Worm (Caenorhabditis elegans) whole organism, L2 larva: Measurements from ENCODE around the gene ZK1128.1.

Experiments
- C34F6.9 ChIP-seq: fragments of 150-350 bp; optimal IDR thresholded peaks from 2 replicates; lab custom pipeline; 2014; ENCODE audit warnings: missing biosample characterization, missing genetic modification characterization
- F13H6.1 ChIP-seq: sonication (generic microtip); optimal IDR thresholded peaks from 2 replicates; lab custom pipeline; 2016; ENCODE audit warnings: missing genetic modification characterization, missing compliant biosample characterization
- R02D3.7 ChIP-seq: fragments of 150-350 bp; optimal IDR thresholded peaks from 2 replicates; lab custom pipeline; 2014; ENCODE audit warnings: missing biosample characterization, missing genetic modification characterization
- Y55F3AM.14 ChIP-seq: fragments of 200-800 bp; sonication (Bioruptor generic); optimal IDR thresholded peaks from 2 replicates; lab custom pipeline; 2018; ENCODE audit warnings: mild to moderate bottlenecking, missing genetic modification characterization, missing compliant biosample characterization
- ZK546.5 ChIP-seq: sonication (generic microtip); optimal IDR thresholded peaks from 2 replicates; lab custom pipeline; 2017; ENCODE audit warnings: missing biosample characterization, missing genetic modification characterization
- alr-1 ChIP-seq: fragments of 150-350 bp; optimal IDR thresholded peaks from 2 replicates; lab custom pipeline; 2014; ENCODE audit warnings: missing biosample characterization, missing genetic modification characterization
- aly-2 ChIP-seq: fragments of 150-350 bp; optimal IDR thresholded peaks from 2 replicates; lab custom pipeline; 2014; ENCODE audit warnings: missing biosample characterization, missing genetic modification characterization
- ama-1 ChIP-seq: fragments of 150-350 bp; optimal IDR thresholded peaks from 2 replicates; lab custom pipeline; 2018; ENCODE audit warnings: inconsistent platforms
- blmp-1 ChIP-seq: sonication (generic microtip); optimal IDR thresholded peaks from 2 replicates; lab custom pipeline; 2017; ENCODE audit warnings: missing genetic modification characterization, mild to moderate bottlenecking, missing compliant biosample characterization, antibody characterized with exemption, moderate library complexity; ENCODE audit not compliant: insufficient read depth
- ceh-82 ChIP-seq: fragments of 150-350 bp; optimal IDR thresholded peaks from 2 replicates; lab custom pipeline; 2014; ENCODE audit warnings: missing biosample characterization, missing genetic modification characterization
- crh-2 ChIP-seq: sonication (generic microtip); optimal IDR thresholded peaks from 2 replicates; lab custom pipeline; 2017; ENCODE audit warnings: missing biosample characterization, missing genetic modification characterization
- dmd-4 ChIP-seq: sonication (generic microtip); optimal IDR thresholded peaks from 2 replicates; lab custom pipeline; 2017; ENCODE audit warnings: missing biosample characterization, missing genetic modification characterization
- egl-27 ChIP-seq: sonication (generic microtip); optimal IDR thresholded peaks from 3 replicates; lab custom pipeline; 2017; ENCODE audit warnings: missing biosample characterization, missing genetic modification reagents, missing genetic modification characterization
- elt-1 ChIP-seq: fragments of 150-350 bp; optimal IDR thresholded peaks from 2 replicates; lab custom pipeline; 2014; ENCODE audit warnings: missing biosample characterization, missing genetic modification characterization
- elt-3 ChIP-seq: sonication (generic microtip); optimal IDR thresholded peaks from 2 replicates; lab custom pipeline; 2017; ENCODE audit warnings: missing biosample characterization, missing genetic modification characterization
- fos-1 ChIP-seq: fragments of 150-350 bp; optimal IDR thresholded peaks from 2 replicates; lab custom pipeline; 2014; ENCODE audit warnings: missing biosample characterization, missing genetic modification characterization
- gmeb-1 ChIP-seq: fragments of 150-350 bp; optimal IDR thresholded peaks from 2 replicates; lab custom pipeline; 2014; ENCODE audit warnings: missing biosample characterization, missing genetic modification characterization
- lsy-2 ChIP-seq, 2 experiments: fragments of 150-350 bp in 1 of 2; sonication (generic microtip) in 1 of 2; optimal IDR thresholded peaks; 2 replicates each; lab custom pipeline; 2014 to 2017; ENCODE audit warnings: missing biosample characterization in 2 of 2, missing genetic modification characterization in 2 of 2
- mab-5 ChIP-seq: fragments of 150-350 bp; optimal IDR thresholded peaks from 2 replicates; lab custom pipeline; 2014; ENCODE audit warnings: missing biosample characterization, missing genetic modification characterization
- mbf-1 ChIP-seq: sonication (generic microtip); optimal IDR thresholded peaks from 2 replicates; lab custom pipeline; 2017; ENCODE audit warnings: missing biosample characterization, missing genetic modification characterization
- mdl-1 ChIP-seq, 2 experiments: fragments of 150-350 bp in 1 of 2; sonication (generic microtip) in 1 of 2; optimal IDR thresholded peaks; 2 replicates each; lab custom pipeline; 2017; ENCODE audit warnings: missing biosample characterization in 2 of 2, missing genetic modification characterization in 2 of 2
- nhr-11 ChIP-seq: fragments of 150-350 bp; optimal IDR thresholded peaks from 2 replicates; lab custom pipeline; 2014; ENCODE audit warnings: missing biosample characterization, missing genetic modification characterization
- nhr-12 ChIP-seq: fragments of 150-350 bp; optimal IDR thresholded peaks from 2 replicates; lab custom pipeline; 2014; ENCODE audit warnings: missing biosample characterization, missing genetic modification characterization
- nhr-129 ChIP-seq: fragments of 150-350 bp; optimal IDR thresholded peaks from 2 replicates; lab custom pipeline; 2014; ENCODE audit warnings: missing biosample characterization, missing genetic modification characterization
- nhr-23 ChIP-seq: fragments of 150-350 bp; optimal IDR thresholded peaks from 2 replicates; lab custom pipeline; 2014; ENCODE audit warnings: missing biosample characterization, missing genetic modification reagents, missing genetic modification characterization
- nhr-25 ChIP-seq: fragments of 150-350 bp; sonication (generic microtip); optimal IDR thresholded peaks from 3 replicates; lab custom pipeline; 2014; ENCODE audit warnings: missing biosample characterization, missing genetic modification characterization
- nhr-6 ChIP-seq: fragments of 150-350 bp; optimal IDR thresholded peaks from 2 replicates; lab custom pipeline; 2014; ENCODE audit warnings: missing biosample characterization, missing genetic modification characterization
- nhr-77 ChIP-seq: fragments of 150-350 bp; optimal IDR thresholded peaks from 2 replicates; lab custom pipeline; 2014; ENCODE audit warnings: missing biosample characterization, missing genetic modification characterization
- peb-1 ChIP-seq: fragments of 150-350 bp; optimal IDR thresholded peaks from 2 replicates; lab custom pipeline; 2014; ENCODE audit warnings: missing biosample characterization, missing genetic modification characterization
- sem-4 ChIP-seq: fragments of 150-350 bp; optimal IDR thresholded peaks from 2 replicates; lab custom pipeline; 2014; ENCODE audit warnings: missing biosample characterization, missing genetic modification reagents, missing genetic modification characterization
- skn-1 ChIP-seq: sonication (generic microtip); optimal IDR thresholded peaks from 2 replicates; lab custom pipeline; 2017; ENCODE audit warnings: missing biosample characterization, missing genetic modification characterization
- sma-3 ChIP-seq: sonication (generic microtip); optimal IDR thresholded peaks from 2 replicates; lab custom pipeline; 2016; ENCODE audit warnings: missing genetic modification reagents, missing genetic modification characterization, missing compliant biosample characterization
- sma-9 ChIP-seq, 2 experiments: fragments of 150-350 bp in 1 of 2; sonication (generic microtip) in 1 of 2; optimal IDR thresholded peaks; 2 replicates each; lab custom pipeline; 2014 to 2016; ENCODE audit warnings: missing genetic modification characterization in 2 of 2, mild to moderate bottlenecking in 1 of 2, missing biosample characterization in 1 of 2, missing compliant biosample characterization in 1 of 2, missing genetic modification reagents in 1 of 2, moderate library complexity in 1 of 2
- snpc-4 ChIP-seq: fragments of 150-350 bp; optimal IDR thresholded peaks from 2 replicates; lab custom pipeline; 2014; ENCODE audit warnings: missing biosample characterization, missing genetic modification characterization
- unc-55 ChIP-seq: fragments of 150-350 bp; sonication (generic microtip); optimal IDR thresholded peaks from 3 replicates; lab custom pipeline; 2014; ENCODE audit warnings: missing biosample characterization, missing genetic modification reagents, missing genetic modification characterization
- unc-62 ChIP-seq: fragments of 150-350 bp; optimal IDR thresholded peaks from 2 replicates; lab custom pipeline; 2014; ENCODE audit warnings: missing biosample characterization, missing genetic modification reagents, missing genetic modification characterization
- zag-1 ChIP-seq: fragments of 150-350 bp; optimal IDR thresholded peaks from 2 replicates; lab custom pipeline; 2014; ENCODE audit warnings: missing biosample characterization, missing genetic modification characterization
- ztf-1 ChIP-seq: fragments of 200-800 bp; sonication (Bioruptor generic); conservative IDR thresholded peaks from 2 replicates; pipeline ENCODE4 v1.3.6; 2022; ENCODE audit warnings: missing genetic modification characterization, missing compliant biosample characterization
- ztf-4 ChIP-seq: fragments of 150-350 bp; optimal IDR thresholded peaks from 2 replicates; lab custom pipeline; 2014; ENCODE audit warnings: missing biosample characterization, missing genetic modification characterization

Gene ZK1128.1

ce11 chrIII:10078784-10079183, 35.8 kb downstream of the ZK1128.1 start:
- no peak for TF ChIP-seq ama-1 (lab: Kevin White, UChicago)
- no peak for TF ChIP-seq nhr-12 (tag; lab: Kevin White, UChicago)
- TF ChIP-seq aly-2, result no peak
- no peak for TF ChIP-seq lsy-2 (tag; optimal IDR thresholded peaks at IDR 0.05; lab: Kevin White, UChicago)
- no peak for TF ChIP-seq nhr-129 (tag; lab: Kevin White, UChicago)
- no peak for TF ChIP-seq sma-3 (GFP tag; lab: Kevin White, UChicago)
- no peak for TF ChIP-seq sma-9 (GFP tag; optimal IDR thresholded peaks at IDR 0.05; lab: Kevin White, UChicago)
- TF ChIP-seq sma-9 (tag; optimal IDR thresholded peaks at IDR 0.05; lab: Kevin White, UChicago), result no peak
- no peak for TF ChIP-seq mbf-1 (tag; lab: Kevin White, UChicago)
- TF ChIP-seq egl-27, result no peak
- TF ChIP-seq Y55F3AM.14 (GFP tag; lab: Kevin White, UChicago), result no peak
- no peak for TF ChIP-seq crh-2 (tag; lab: Kevin White, UChicago)
- TF ChIP-seq nhr-23 (tag; lab: Kevin White, UChicago), result no peak
- no peak for TF ChIP-seq blmp-1 (tag; lab: Kevin White, UChicago)
- no peak for TF ChIP-seq skn-1 (tag; lab: Kevin White, UChicago)
- TF ChIP-seq, all 48 proteins: peak for 0

ce11 chrIII:10078151-10078550, 36.4 kb downstream of the ZK1128.1 start, which contains the start of gene T16G12.9:
Gene T16G12.9 (minus strand): TSS chrIII:10078251.
- no peak for TF ChIP-seq mdl-1 (tag; optimal IDR thresholded peaks at IDR 0.05; lab: Kevin White, UChicago)

DNA sequence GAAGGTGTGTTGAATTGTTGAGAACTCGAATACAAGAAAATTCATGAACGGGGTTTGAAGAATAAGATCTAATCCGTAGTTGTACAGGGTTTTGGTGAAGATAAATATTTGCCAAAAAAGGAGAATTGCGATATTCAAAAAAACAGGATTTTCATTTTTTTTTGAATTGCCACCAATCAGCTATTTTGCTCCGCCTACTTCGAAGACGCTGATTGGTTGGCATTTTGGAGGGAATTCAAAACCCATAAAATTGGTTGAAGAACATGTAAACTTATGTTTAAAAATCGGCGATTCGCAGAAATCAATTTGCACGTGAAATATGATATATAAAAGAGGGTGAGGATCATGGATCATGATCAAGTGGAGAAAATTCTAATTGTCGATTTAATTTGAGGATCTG, 38.5 kb downstream of the ZK1128.1 start:
- TF ChIP-seq sem-4 (tag; lab: Kevin White, UChicago) (no peak), alr-1 (tag; lab: Kevin White, UChicago) (no peak), elt-3 (no peak), mdl-1 (tag; optimal IDR thresholded peaks at IDR 0.05; lab: Kevin White, UChicago) (no peak)
- TF ChIP-seq, all 48 proteins: peak for 0

DNA sequence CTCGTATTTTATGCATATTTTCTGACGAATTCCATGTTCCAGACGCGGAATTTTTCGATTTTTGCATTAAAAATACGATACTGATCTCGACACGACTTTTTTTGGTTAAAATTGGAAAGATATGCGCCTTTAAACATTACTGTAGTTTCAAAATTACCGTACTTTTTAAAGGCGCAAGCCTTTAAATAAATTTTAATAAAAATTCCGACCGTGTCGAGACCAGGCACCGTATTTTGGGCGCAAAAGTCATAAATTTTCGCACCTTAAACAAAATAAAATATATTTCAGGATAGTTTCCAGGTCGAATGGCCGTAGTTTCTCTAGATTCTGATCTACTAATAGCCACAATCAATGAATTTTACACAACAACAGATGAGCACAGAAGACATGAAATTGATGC, 45.3 kb downstream of the ZK1128.1 start, which contains the start of gene T16G12.6:
T16G12.6 (plus strand) TSS at position 301 of the 400 bp plus-strand sequence.
- TF ChIP-seq nhr-25 (tag; lab: Kevin White, UChicago) (no peak), mdl-1 (tag; optimal IDR thresholded peaks at IDR 0.05; lab: Kevin White, UChicago) (no peak)

DNA sequence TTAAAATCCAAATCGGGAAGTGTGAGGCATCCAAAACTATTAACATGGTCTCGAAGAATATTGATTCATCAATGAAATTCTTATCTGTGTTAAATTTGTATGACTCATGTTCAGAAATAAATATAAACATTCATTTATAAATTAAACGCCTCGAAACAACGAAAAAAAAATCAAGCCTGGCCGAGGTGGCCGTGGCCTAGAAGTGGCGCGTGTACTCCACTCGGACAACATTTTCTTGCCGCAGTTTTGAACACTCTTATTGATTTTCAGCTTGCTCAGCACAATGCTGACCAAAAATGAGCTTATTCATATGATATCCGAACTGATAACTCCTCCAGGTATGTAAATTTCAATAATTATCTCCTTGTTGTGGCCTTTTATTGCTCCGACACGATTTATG, 50.4 kb downstream of the ZK1128.1 start, which contains the start of gene ekl-6:
ekl-6 (plus strand) TSS at position 265 of the 400 bp plus-strand sequence.
- TF ChIP-seq F13H6.1 (tag; lab: Kevin White, UChicago), result peak; percentile 58
- TF ChIP-seq ztf-1, result no peak
- peak; percentile 51 for TF ChIP-seq gmeb-1 (tag; lab: Kevin White, UChicago)
- TF ChIP-seq nhr-6 (tag; lab: Kevin White, UChicago), result no peak
- no peak for TF ChIP-seq aly-2
- no peak for TF ChIP-seq nhr-77 (tag; lab: Kevin White, UChicago)
- TF ChIP-seq elt-1 (tag; lab: Kevin White, UChicago), result no peak
- no peak for TF ChIP-seq ceh-82
- TF ChIP-seq mdl-1 (tag; optimal IDR thresholded peaks at IDR 0.05; lab: Kevin White, UChicago), result no peak
- no peak for TF ChIP-seq snpc-4 (tag; lab: Kevin White, UChicago)
- peak in 1 of 2 experiments; percentile 47 for TF ChIP-seq lsy-2 (tag; optimal IDR thresholded peaks at IDR 0.05; lab: Kevin White, UChicago)
- TF ChIP-seq sma-9 (GFP tag; optimal IDR thresholded peaks at IDR 0.05; lab: Kevin White, UChicago), result peak; percentile 68
- TF ChIP-seq sma-9 (tag; optimal IDR thresholded peaks at IDR 0.05; lab: Kevin White, UChicago), result no peak
- TF ChIP-seq R02D3.7, result no peak
- peak; percentile 73 for TF ChIP-seq C34F6.9 (tag; lab: Kevin White, UChicago)
- TF ChIP-seq peb-1 (tag; lab: Kevin White, UChicago), result no peak
- TF ChIP-seq ama-1 (lab: Kevin White, UChicago), result no peak
- TF ChIP-seq zag-1 (tag; lab: Kevin White, UChicago), result no peak
- TF ChIP-seq egl-27, result no peak
- no peak for TF ChIP-seq mab-5
- no peak for TF ChIP-seq nhr-11
- peak; percentile 21 for TF ChIP-seq fos-1
- TF ChIP-seq ZK546.5 (tag; lab: Kevin White, UChicago), result no peak
- TF ChIP-seq Y55F3AM.14 (GFP tag; lab: Kevin White, UChicago), result no peak
- no peak for TF ChIP-seq dmd-4 (tag; lab: Kevin White, UChicago)
- TF ChIP-seq unc-62 (GFP tag; lab: Kevin White, UChicago), result no peak
- peak; percentile 63 for TF ChIP-seq sma-3 (GFP tag; lab: Kevin White, UChicago)
- TF ChIP-seq ztf-4 (tag; lab: Kevin White, UChicago), result no peak
- TF ChIP-seq crh-2 (tag; lab: Kevin White, UChicago), result peak; percentile 4
- TF ChIP-seq unc-55 (GFP tag; lab: Kevin White, UChicago), result peak; percentile 54
